Worm (Caenorhabditis elegans) whole organism, late embryonic: ENCODE results near the gene ssq-3.
A peak's percentile ranks its signal among the peaks of the same experiment; 100 is the strongest.

Experiments
- C08G9.2 ChIP-seq: sonication (generic microtip); optimal IDR thresholded peaks from 2 replicates; lab custom pipeline; 2016; ENCODE audit warnings: mild to moderate bottlenecking, missing genetic modification characterization, moderate library complexity, missing compliant biosample characterization
- C38D4.7 ChIP-seq: fragments of 200-800 bp; sonication (Bioruptor generic); optimal IDR thresholded peaks from 2 replicates; lab custom pipeline; 2018; ENCODE audit warnings: mild to moderate bottlenecking, missing genetic modification characterization, moderate library complexity, missing compliant biosample characterization
- F13H6.1 ChIP-seq: sonication (generic microtip); optimal IDR thresholded peaks from 2 replicates; lab custom pipeline; 2016; ENCODE audit warnings: missing genetic modification characterization, missing compliant biosample characterization
- K02D7.2 ChIP-seq: sonication (generic microtip); optimal IDR thresholded peaks from 2 replicates; lab custom pipeline; 2017; ENCODE audit warnings: mild to moderate bottlenecking, missing genetic modification characterization, missing compliant biosample characterization
- ahr-1 ChIP-seq: sonication (generic microtip); optimal IDR thresholded peaks from 2 replicates; lab custom pipeline; 2016; ENCODE audit warnings: missing genetic modification characterization, missing compliant biosample characterization
- ama-1 ChIP-seq: fragments of 150-350 bp; optimal IDR thresholded peaks from 2 replicates; lab custom pipeline; 2014
- ceh-14 ChIP-seq: sonication (generic microtip); optimal IDR thresholded peaks from 2 replicates; lab custom pipeline; 2016; ENCODE audit warnings: missing genotype, missing genetic modification characterization, missing compliant biosample characterization
- ceh-18 ChIP-seq: sonication (generic microtip); optimal IDR thresholded peaks from 2 replicates; lab custom pipeline; 2016; ENCODE audit warnings: missing genetic modification characterization, missing compliant biosample characterization
- ceh-19 ChIP-seq: fragments of 200-800 bp; sonication (Bioruptor generic); optimal IDR thresholded peaks from 2 replicates; lab custom pipeline; 2018; ENCODE audit warnings: mild to moderate bottlenecking, missing genetic modification characterization, missing compliant biosample characterization
- ceh-22 ChIP-seq: sonication (generic microtip); optimal IDR thresholded peaks from 2 replicates; lab custom pipeline; 2017; ENCODE audit warnings: missing biosample characterization, missing genetic modification characterization
- ceh-24 ChIP-seq: sonication (generic microtip); optimal IDR thresholded peaks from 2 replicates; lab custom pipeline; 2016; ENCODE audit warnings: mild to moderate bottlenecking, missing genetic modification characterization, missing compliant biosample characterization
- ceh-34 ChIP-seq: sonication (generic microtip); optimal IDR thresholded peaks from 2 replicates; lab custom pipeline; 2016; ENCODE audit warnings: mild to moderate bottlenecking, missing genetic modification characterization, missing compliant biosample characterization
- ceh-48 ChIP-seq: sonication (generic microtip); optimal IDR thresholded peaks from 2 replicates; lab custom pipeline; 2016; ENCODE audit warnings: missing genetic modification characterization, inconsistent platforms, missing compliant biosample characterization
- ceh-6 ChIP-seq: fragments of 200-800 bp; sonication (Bioruptor generic); optimal IDR thresholded peaks from 2 replicates; lab custom pipeline; 2018; ENCODE audit warnings: mild to moderate bottlenecking, missing genetic modification characterization, missing compliant biosample characterization
- che-1 ChIP-seq: sonication (generic microtip); optimal IDR thresholded peaks from 2 replicates; lab custom pipeline; 2016; ENCODE audit warnings: mild to moderate bottlenecking, missing genetic modification characterization, missing compliant biosample characterization
- dve-1 ChIP-seq: sonication (generic microtip); optimal IDR thresholded peaks from 2 replicates; lab custom pipeline; 2017; ENCODE audit warnings: antibody characterized with exemption, mild to moderate bottlenecking, missing genetic modification characterization, missing compliant biosample characterization
- elt-2 ChIP-seq: sonication (generic microtip); optimal IDR thresholded peaks from 2 replicates; lab custom pipeline; 2016; ENCODE audit warnings: missing genetic modification reagents, missing genetic modification characterization, missing compliant biosample characterization
- elt-4 ChIP-seq: sonication (generic microtip); optimal IDR thresholded peaks from 2 replicates; lab custom pipeline; 2016; ENCODE audit warnings: missing genetic modification characterization, missing compliant biosample characterization
- eyg-1 ChIP-seq: sonication (generic microtip); optimal IDR thresholded peaks from 2 replicates; lab custom pipeline; 2016; ENCODE audit warnings: missing genotype, missing genetic modification characterization, missing compliant biosample characterization
- fkh-10 ChIP-seq: fragments of 150-350 bp; optimal IDR thresholded peaks from 2 replicates; lab custom pipeline; 2014; ENCODE audit warnings: missing biosample characterization, missing genetic modification reagents, missing genetic modification characterization
- hlh-6 ChIP-seq: sonication (generic microtip); optimal IDR thresholded peaks from 2 replicates; lab custom pipeline; 2016; ENCODE audit warnings: missing genotype, missing genetic modification characterization, missing compliant biosample characterization
- hlh-8 ChIP-seq: sonication (generic microtip); optimal IDR thresholded peaks from 2 replicates; lab custom pipeline; 2016; ENCODE audit warnings: missing genotype, missing genetic modification characterization, missing compliant biosample characterization
- lim-6 ChIP-seq: sonication (generic microtip); optimal IDR thresholded peaks from 2 replicates; lab custom pipeline; 2016; ENCODE audit warnings: missing genetic modification characterization, missing compliant biosample characterization
- nfya-1 ChIP-seq: sonication (generic microtip); optimal IDR thresholded peaks from 2 replicates; lab custom pipeline; 2017; ENCODE audit warnings: missing genetic modification characterization, mild to moderate bottlenecking, missing compliant biosample characterization, antibody characterized with exemption, moderate library complexity
- nhr-11 ChIP-seq: fragments of 150-350 bp; optimal IDR thresholded peaks from 2 replicates; lab custom pipeline; 2014; ENCODE audit warnings: missing biosample characterization, missing genetic modification characterization
- odd-2 ChIP-seq: sonication (generic microtip); optimal IDR thresholded peaks from 2 replicates; lab custom pipeline; 2017; ENCODE audit warnings: antibody characterized with exemption, mild to moderate bottlenecking, missing genetic modification characterization, missing compliant biosample characterization
- pag-3 ChIP-seq: sonication (generic microtip); optimal IDR thresholded peaks from 2 replicates; lab custom pipeline; 2016; ENCODE audit warnings: missing compliant biosample characterization, missing genetic modification characterization, borderline replicate concordance
- pros-1 ChIP-seq: fragments of 150-350 bp; optimal IDR thresholded peaks from 2 replicates; lab custom pipeline; 2014; ENCODE audit warnings: missing biosample characterization, missing genetic modification reagents, missing genetic modification characterization
- ref-2 ChIP-seq: sonication (generic microtip); optimal IDR thresholded peaks from 2 replicates; lab custom pipeline; 2016; ENCODE audit warnings: missing genetic modification characterization, missing compliant biosample characterization
- rnt-1 ChIP-seq: sonication (generic microtip); optimal IDR thresholded peaks from 2 replicates; lab custom pipeline; 2016; ENCODE audit warnings: missing genetic modification characterization, missing compliant biosample characterization
- sox-2 ChIP-seq: fragments of 200-800 bp; sonication (Bioruptor generic); IDR thresholded peaks from 2 replicates; pipeline ENCODE4 v1.3.6; 2022; ENCODE audit warnings: missing genetic modification reagents, missing genetic modification characterization, missing compliant biosample characterization
- sox-4 ChIP-seq: sonication (generic microtip); optimal IDR thresholded peaks from 2 replicates; lab custom pipeline; 2017; ENCODE audit warnings: mild to moderate bottlenecking, missing genetic modification characterization, inconsistent platforms, missing compliant biosample characterization
- syd-9 ChIP-seq: sonication (generic microtip); optimal IDR thresholded peaks from 2 replicates; lab custom pipeline; 2016; ENCODE audit warnings: mild to moderate bottlenecking, missing genetic modification characterization, moderate library complexity, missing compliant biosample characterization
- tbx-2 ChIP-seq: sonication (generic microtip); optimal IDR thresholded peaks from 2 replicates; lab custom pipeline; 2016; ENCODE audit warnings: missing genetic modification characterization, missing compliant biosample characterization
- unc-42 ChIP-seq: sonication (generic microtip); optimal IDR thresholded peaks from 2 replicates; lab custom pipeline; 2016; ENCODE audit warnings: missing genotype, missing genetic modification characterization, missing compliant biosample characterization
- unc-55 ChIP-seq: sonication (generic microtip); optimal IDR thresholded peaks from 2 replicates; lab custom pipeline; 2017; ENCODE audit warnings: missing biosample characterization, missing genetic modification reagents, missing genetic modification characterization
- zip-5 ChIP-seq: sonication (generic microtip); optimal IDR thresholded peaks from 2 replicates; lab custom pipeline; 2016; ENCODE audit warnings: missing genetic modification characterization, missing compliant biosample characterization
- ztf-16 ChIP-seq: sonication (generic microtip); optimal IDR thresholded peaks from 2 replicates; lab custom pipeline; 2017; ENCODE audit warnings: missing genetic modification characterization, missing compliant biosample characterization

The ssq-3 gene

DNA sequence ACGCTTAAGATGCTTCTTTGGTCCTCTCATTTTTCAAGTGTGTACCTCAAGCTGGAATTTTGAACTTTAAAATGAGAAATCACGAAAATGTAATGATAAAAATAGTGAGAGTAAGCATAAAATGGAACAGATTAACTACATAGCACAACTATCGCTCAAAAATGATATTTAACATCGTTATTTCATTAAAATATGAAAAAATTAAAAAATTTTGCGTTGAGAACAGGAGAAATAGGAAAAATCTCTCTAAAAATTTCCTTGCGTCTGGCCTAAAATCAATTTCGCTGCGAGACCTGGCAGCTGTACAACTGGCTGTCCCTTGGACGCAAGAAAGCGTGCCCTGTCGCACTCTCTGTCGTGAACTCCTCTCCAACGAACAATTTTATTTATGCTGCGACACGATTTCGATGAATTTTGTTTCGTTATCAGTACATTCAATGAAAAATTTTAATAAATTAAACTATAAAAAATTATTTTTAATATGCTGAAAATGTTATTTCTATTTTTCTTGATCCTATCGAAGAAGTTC lies 26.7 kb upstream of the ssq-3 start, which contains the start of gene rps-4 (continued):
- no peak for TF ChIP-seq lim-6 (tag; lab: Kevin White, UChicago)
- TF ChIP-seq ceh-24 (tag; lab: Kevin White, UChicago) = no peak

DNA sequence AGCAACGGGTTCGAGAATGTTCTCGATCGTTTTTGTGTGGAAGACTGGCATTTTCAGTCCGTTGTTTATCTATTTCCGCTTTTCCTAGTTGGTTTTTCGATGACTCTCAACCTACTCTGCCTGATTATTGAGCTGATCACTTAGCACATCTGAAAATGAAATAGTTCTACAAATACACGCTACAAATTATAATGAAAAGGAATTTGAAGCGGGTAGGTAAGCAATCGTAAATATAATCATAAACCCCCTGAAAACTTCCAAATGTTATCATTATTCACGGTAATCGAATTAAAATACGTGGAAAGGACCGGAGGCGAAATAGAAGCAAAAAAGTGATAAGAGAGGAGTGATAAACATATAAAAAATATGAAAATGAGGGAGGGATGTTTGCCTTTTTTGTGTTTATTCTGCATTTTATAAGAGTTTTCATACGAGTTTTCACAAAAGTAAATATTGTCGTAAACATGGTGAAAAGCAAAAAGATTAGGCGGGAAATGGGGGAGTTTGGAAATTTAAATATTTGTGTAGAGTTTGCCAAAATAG lies 17.1 kb upstream of the ssq-3 start, which contains the start of gene deb-1:
Gene deb-1, minus strand, starts transcription at position 51 of the 543 bp plus-strand sequence.
- TF ChIP-seq rnt-1 (tag; lab: Kevin White, UChicago) (no peak), elt-2 (tag; lab: Kevin White, UChicago) (peak; percentile 8), nhr-11 (tag; lab: Kevin White, UChicago) (no peak), tbx-2 (tag; lab: Kevin White, UChicago) (no peak)
- TF ChIP-seq, all 69 proteins: peak for 1

DNA sequence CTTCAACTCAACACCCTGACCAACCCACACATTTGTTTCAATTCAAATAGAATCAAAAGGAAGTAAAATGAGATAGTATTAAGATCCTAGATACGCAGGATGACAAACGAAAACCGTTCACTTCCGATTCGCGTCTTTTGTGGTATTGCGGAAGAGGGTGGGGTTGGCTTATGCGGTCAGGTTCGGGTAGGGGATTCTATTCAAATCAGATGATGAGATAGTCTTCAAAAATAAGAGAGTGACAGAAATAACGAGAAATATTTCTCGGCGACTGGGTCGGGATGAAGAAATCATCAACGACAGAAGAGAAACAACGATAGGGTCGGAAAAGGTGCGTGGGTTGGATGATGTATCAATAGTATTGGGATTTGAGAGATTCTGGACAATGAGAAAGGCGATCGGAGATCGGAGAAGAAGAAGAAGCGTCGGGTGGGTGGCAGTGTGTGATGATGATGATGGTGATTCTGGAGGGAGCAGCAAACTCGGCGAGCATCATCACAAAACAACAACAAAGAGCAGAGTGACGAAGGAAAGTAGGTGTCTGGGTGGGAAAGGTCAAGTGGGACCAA lies 15.9 kb upstream of the ssq-3 start:
- TF ChIP-seq unc-55 (GFP tag; lab: Kevin White, UChicago) = peak; percentile 41
- TF ChIP-seq ceh-18 (tag; lab: Kevin White, UChicago) = peak; percentile 67
- no peak for TF ChIP-seq ceh-19
- peak; percentile 75 for TF ChIP-seq rnt-1 (tag; lab: Kevin White, UChicago)
- peak; percentile 5 for TF ChIP-seq C08G9.2 (tag; lab: Kevin White, UChicago)
- peak; percentile 31 for TF ChIP-seq nfya-1 (tag; lab: Kevin White, UChicago)
- TF ChIP-seq ceh-48 (tag; lab: Kevin White, UChicago) = no peak
- TF ChIP-seq ref-2 = peak; percentile 34
- no peak for TF ChIP-seq pros-1 (tag; lab: Kevin White, UChicago)

DNA sequence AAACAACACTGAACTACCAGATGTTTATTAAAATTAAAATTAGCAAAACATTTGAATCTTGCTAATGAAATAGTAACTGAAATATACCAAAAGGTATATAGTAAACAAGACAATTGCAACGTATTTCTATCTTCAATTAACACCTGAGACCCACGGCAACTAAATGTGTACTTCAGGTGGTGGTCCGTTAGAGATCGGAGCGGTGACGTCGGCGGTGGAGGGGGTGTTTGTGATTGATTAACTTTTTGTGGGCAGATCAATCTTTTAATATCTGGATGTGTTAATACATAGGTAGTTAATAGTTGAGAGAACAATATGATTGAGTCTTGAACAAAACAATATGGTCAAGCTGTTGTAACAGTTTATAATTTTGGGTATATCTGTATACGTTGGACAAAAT lies 15.3 kb upstream of the ssq-3 start:
- no peak for TF ChIP-seq nhr-11 (tag; lab: Kevin White, UChicago)
- TF ChIP-seq K02D7.2 (tag; lab: Kevin White, UChicago) = no peak

DNA sequence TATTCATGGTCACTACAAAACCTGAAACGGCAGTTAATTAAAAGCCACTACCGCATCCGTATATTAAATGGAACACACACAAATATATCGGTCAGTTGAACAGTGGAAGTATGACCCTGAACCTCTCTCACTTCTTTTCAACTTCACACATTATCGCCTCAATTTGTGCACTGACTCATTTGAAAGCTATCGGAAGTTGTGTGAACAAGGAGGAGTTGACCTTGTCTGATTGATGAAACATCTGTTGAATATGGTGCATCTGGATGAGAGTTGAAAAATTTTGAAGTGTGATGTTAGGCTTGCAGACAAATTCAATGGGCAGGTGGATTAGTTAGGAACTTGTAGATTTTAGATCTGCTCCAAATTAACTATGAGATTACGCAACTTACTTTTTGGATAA lies 14.0 kb upstream of the ssq-3 start:
- no peak for TF ChIP-seq fkh-10 (GFP tag; lab: Kevin White, UChicago)
- no peak for TF ChIP-seq K02D7.2 (tag; lab: Kevin White, UChicago)
- TF ChIP-seq F13H6.1 (tag; lab: Kevin White, UChicago) = no peak
- TF ChIP-seq ceh-34 (tag; lab: Kevin White, UChicago) = no peak
- no peak for TF ChIP-seq elt-4
- TF ChIP-seq hlh-8 (tag; lab: Kevin White, UChicago) = no peak
- TF ChIP-seq sox-4 (tag; lab: Kevin White, UChicago) = no peak
- TF ChIP-seq ceh-22 (tag; lab: Kevin White, UChicago) = no peak
- TF ChIP-seq odd-2 (tag; lab: Kevin White, UChicago) = no peak
- TF ChIP-seq ztf-16 (tag; lab: Kevin White, UChicago) = no peak
- TF ChIP-seq ceh-6 (GFP tag; lab: Kevin White, UChicago) = no peak
- no peak for TF ChIP-seq nfya-1 (tag; lab: Kevin White, UChicago)
- no peak for TF ChIP-seq ceh-24 (tag; lab: Kevin White, UChicago)
- TF ChIP-seq, all 69 proteins: peak for 0

DNA sequence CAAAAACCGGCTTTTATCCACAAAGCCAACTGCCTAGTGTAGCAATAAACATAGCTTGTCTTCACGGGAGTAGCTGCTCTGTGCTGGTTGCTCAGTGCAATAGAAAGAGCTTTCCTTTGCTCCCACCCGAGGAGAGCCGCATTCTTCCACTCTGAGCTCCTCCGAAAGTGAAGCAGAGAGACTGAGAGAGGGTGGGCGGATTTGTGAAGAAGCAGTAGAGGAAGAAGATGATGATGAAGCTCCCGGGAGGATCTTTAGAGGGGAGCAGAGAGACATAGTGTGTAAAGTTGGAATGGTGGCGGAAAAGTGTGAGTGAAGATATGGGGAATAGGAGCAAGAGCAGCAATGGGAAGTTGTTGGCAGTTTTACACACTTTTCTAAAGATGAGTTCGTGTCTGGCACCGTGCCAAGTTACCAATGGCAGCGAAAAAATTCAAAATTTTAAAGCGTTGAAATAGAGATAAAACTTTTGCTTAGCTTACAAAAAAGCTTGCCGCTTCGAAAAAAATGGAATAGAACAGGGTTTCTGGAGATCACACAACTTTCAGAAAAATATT lies 12.8 kb upstream of the ssq-3 start, which contains the start of gene ZC477.4:
Gene ZC477.4, minus strand, starts transcription at position 276 of the 557 bp plus-strand sequence.
- TF ChIP-seq pag-3 (tag; lab: Kevin White, UChicago) (no peak), hlh-8 (tag; lab: Kevin White, UChicago) (peak; percentile 19), hlh-6 (peak; percentile 55), sox-2 (GFP tag; lab: Robert Waterston, UW) (no peak), ztf-16 (tag; lab: Kevin White, UChicago) (no peak), unc-42 (tag; lab: Kevin White, UChicago) (peak; percentile 4), fkh-10 (GFP tag; lab: Kevin White, UChicago) (no peak), zip-5 (no peak), dve-1 (tag; lab: Kevin White, UChicago) (no peak), ceh-19 (no peak), ceh-48 (tag; lab: Kevin White, UChicago) (no peak), C08G9.2 (tag; lab: Kevin White, UChicago) (no peak), ahr-1 (no peak), che-1 (tag; lab: Kevin White, UChicago) (no peak), ama-1 (lab: Kevin White, UChicago) (peak; percentile 9), nhr-11 (tag; lab: Kevin White, UChicago) (no peak), tbx-2 (tag; lab: Kevin White, UChicago) (peak; percentile 65), ceh-14 (tag; lab: Kevin White, UChicago) (peak; percentile 7), ceh-18 (tag; lab: Kevin White, UChicago) (peak; percentile 89), eyg-1 (tag; lab: Kevin White, UChicago) (no peak), ceh-22 (tag; lab: Kevin White, UChicago) (no peak), C38D4.7 (no peak), rnt-1 (tag; lab: Kevin White, UChicago) (peak; percentile 77), syd-9 (tag; lab: Kevin White, UChicago) (no peak), odd-2 (tag; lab: Kevin White, UChicago) (no peak)
